Fruit fly (Drosophila melanogaster) whole organism, embryonic: ENCODE data around the gene Argp.

ENCODE experiments used
- Awh ChIP-seq: fragments of 200-800 bp; sonication (Bioruptor generic); IDR thresholded peaks from 2 replicates; pipeline ENCODE4, ENCODE4 v1.3.6; 2022; ENCODE audit warnings: missing biosample characterization, missing genetic modification characterization
- CG13287 ChIP-seq: fragments of 200-800 bp; sonication (Bioruptor generic); IDR thresholded peaks from 2 replicates; pipeline ENCODE4 v1.3.6; 2022; ENCODE audit warnings: missing biosample characterization, missing genetic modification characterization; ENCODE audit not compliant: partially characterized antibody
- CG13624 ChIP-seq: fragments of 200-800 bp; sonication (Bioruptor generic); optimal IDR thresholded peaks from 2 replicates; lab custom pipeline; 2016; ENCODE audit warnings: missing biosample characterization, missing genetic modification characterization
- CG14050 ChIP-seq: fragments of 200-800 bp; sonication (Bioruptor generic); IDR thresholded peaks from 3 replicates; pipeline ENCODE4 v1.3.6; 2022; ENCODE audit warnings: missing biosample characterization, missing genetic modification characterization
- CG14710 ChIP-seq: fragments of 200-800 bp; sonication (Bioruptor generic); optimal IDR thresholded peaks from 3 replicates; lab custom pipeline; 2019; ENCODE audit warnings: missing biosample characterization, mild to moderate bottlenecking, missing genetic modification characterization, moderate library complexity
- CG15696 ChIP-seq: fragments of 200-800 bp; sonication (Bioruptor generic); optimal IDR thresholded peaks from 2 replicates; lab custom pipeline; 2019; ENCODE audit warnings: missing biosample characterization, mild to moderate bottlenecking, missing genetic modification characterization, moderate library complexity
- CG1602 ChIP-seq: fragments of 200-800 bp; sonication (Bioruptor generic); optimal IDR thresholded peaks from 3 replicates; lab custom pipeline; 2016; ENCODE audit warnings: missing biosample characterization, missing genetic modification characterization
- CG18011 ChIP-seq: fragments of 200-800 bp; sonication (Bioruptor generic); optimal IDR thresholded peaks from 2 replicates; lab custom pipeline; 2017; ENCODE audit warnings: missing biosample characterization, missing genetic modification characterization, mild to moderate bottlenecking, moderate library complexity, missing genotype
- CG18764 ChIP-seq: fragments of 200-800 bp; sonication (Bioruptor generic); optimal IDR thresholded peaks from 3 replicates; lab custom pipeline; 2016; ENCODE audit warnings: missing biosample characterization, missing genetic modification characterization
- CG2120 ChIP-seq: fragments of 200-800 bp; sonication (Bioruptor generic); optimal IDR thresholded peaks from 3 replicates; lab custom pipeline; 2016; ENCODE audit warnings: missing biosample characterization, missing genetic modification characterization
- CG31365 ChIP-seq: fragments of 200-800 bp; sonication (Bioruptor generic); optimal IDR thresholded peaks from 2 replicates; lab custom pipeline; 2018; ENCODE audit warnings: missing biosample characterization, mild to moderate bottlenecking, missing genetic modification characterization
- CG4328 ChIP-seq: fragments of 200-800 bp; sonication (Bioruptor generic); optimal IDR thresholded peaks from 3 replicates; lab custom pipeline; 2017; ENCODE audit warnings: missing biosample characterization, missing genetic modification reagents, missing genetic modification characterization
- CG4404 ChIP-seq: fragments of 200-800 bp; sonication (Bioruptor generic); IDR thresholded peaks from 2 replicates; pipeline ENCODE4 v1.3.6; 2022; ENCODE audit warnings: missing biosample characterization, missing genetic modification characterization
- CG4424 ChIP-seq: fragments of 200-800 bp; sonication (Bioruptor generic); optimal IDR thresholded peaks from 3 replicates; lab custom pipeline; 2016; ENCODE audit warnings: missing biosample characterization, missing genetic modification characterization
- CG6765 ChIP-seq: fragments of 200-800 bp; sonication (Bioruptor generic); optimal IDR thresholded peaks from 3 replicates; lab custom pipeline; 2017; ENCODE audit warnings: missing biosample characterization, mild to moderate bottlenecking, missing genetic modification characterization
- CG7928 ChIP-seq: fragments of 200-800 bp; sonication (Bioruptor generic); optimal IDR thresholded peaks from 2 replicates; lab custom pipeline; 2017; ENCODE audit warnings: missing biosample characterization, mild to moderate bottlenecking, missing genetic modification characterization
- CG9727 ChIP-seq: fragments of 200-800 bp; sonication (Bioruptor generic); optimal IDR thresholded peaks from 3 replicates; lab custom pipeline; 2017; ENCODE audit warnings: missing biosample characterization, mild to moderate bottlenecking, missing genetic modification characterization
- CTCF ChIP-seq: fragments of 200-800 bp; sonication (Bioruptor generic); optimal IDR thresholded peaks from 2 replicates; lab custom pipeline; 2017; ENCODE audit warnings: missing biosample characterization, mild to moderate bottlenecking, missing genetic modification characterization, moderate library complexity
- Drgx ChIP-seq: fragments of 200-800 bp; sonication (Bioruptor generic); IDR thresholded peaks from 2 replicates; pipeline ENCODE4 v1.3.6; 2022; ENCODE audit warnings: missing biosample characterization, missing genetic modification characterization
- Fer3 ChIP-seq: fragments of 200-800 bp; sonication (Bioruptor generic); optimal IDR thresholded peaks from 2 replicates; lab custom pipeline; 2018; ENCODE audit warnings: missing biosample characterization, mild to moderate bottlenecking, missing genetic modification characterization, moderate library complexity
- H15 ChIP-seq: fragments of 200-800 bp; sonication (Bioruptor generic); IDR thresholded peaks from 3 replicates; pipeline ENCODE4 v1.3.6; 2022; ENCODE audit warnings: missing biosample characterization, missing genetic modification characterization
- HHEX ChIP-seq: fragments of 200-800 bp; sonication (Bioruptor generic); optimal IDR thresholded peaks from 3 replicates; lab custom pipeline; 2017; ENCODE audit warnings: missing biosample characterization, mild to moderate bottlenecking, missing genetic modification characterization, missing genetic modification reagents
- Hey ChIP-seq: fragments of 200-800 bp; sonication (Bioruptor generic); optimal IDR thresholded peaks from 3 replicates; lab custom pipeline; 2018; ENCODE audit warnings: missing biosample characterization, mild to moderate bottlenecking, missing genetic modification characterization
- Med ChIP-seq: fragments of 200-800 bp; sonication (Bioruptor generic); peaks from one replicate; lab custom pipeline; 2016; ENCODE audit warnings: missing biosample characterization, missing genetic modification characterization, mild to moderate bottlenecking, inconsistent platforms, moderate library complexity
- Meics ChIP-seq: fragments of 200-800 bp; sonication (Bioruptor generic); optimal IDR thresholded peaks from 2 replicates; lab custom pipeline; 2017; ENCODE audit warnings: missing biosample characterization, mild to moderate bottlenecking, missing genetic modification characterization
- Myb ChIP-seq: fragments of 200-800 bp; sonication (Bioruptor generic); optimal IDR thresholded peaks from 2 replicates; lab custom pipeline; 2016; ENCODE audit warnings: missing biosample characterization, missing genetic modification characterization
- Nf-YA ChIP-seq: fragments of 200-800 bp; sonication (Bioruptor generic); IDR thresholded peaks from 2 replicates; pipeline ENCODE4 v1.3.6; 2022; ENCODE audit warnings: missing biosample characterization, missing genetic modification characterization
- Nf-YB ChIP-seq: fragments of 200-800 bp; sonication (Bioruptor generic); optimal IDR thresholded peaks from 3 replicates; lab custom pipeline; 2019; ENCODE audit warnings: missing biosample characterization, mild to moderate bottlenecking, missing genetic modification characterization, moderate library complexity
- PHDP ChIP-seq: fragments of 200-800 bp; sonication (Bioruptor generic); optimal IDR thresholded peaks from 3 replicates; lab custom pipeline; 2018; ENCODE audit warnings: missing biosample characterization, mild to moderate bottlenecking, missing genetic modification characterization, moderate library complexity
- Ptx1 ChIP-seq: fragments of 200-800 bp; sonication (Bioruptor generic); IDR thresholded peaks from 2 replicates; pipeline ENCODE4 v1.3.6; 2022; ENCODE audit warnings: missing biosample characterization, missing genetic modification characterization
- Side ChIP-seq: fragments of 200-800 bp; sonication (Bioruptor generic); optimal IDR thresholded peaks from 2 replicates; lab custom pipeline; 2016; ENCODE audit warnings: missing biosample characterization, missing genetic modification characterization
- Xbp1 ChIP-seq: fragments of 200-800 bp; sonication (Bioruptor generic); optimal IDR thresholded peaks from 3 replicates; lab custom pipeline; 2016; ENCODE audit warnings: missing biosample characterization, mild to moderate bottlenecking, missing genetic modification characterization
- ash1 ChIP-seq: fragments of 200-800 bp; sonication (Bioruptor generic); optimal IDR thresholded peaks from 2 replicates; lab custom pipeline; 2018; ENCODE audit warnings: missing biosample characterization, mild to moderate bottlenecking, missing genetic modification characterization
- bab2 ChIP-seq: fragments of 200-800 bp; sonication (Bioruptor generic); optimal IDR thresholded peaks from 2 replicates; lab custom pipeline; 2016; ENCODE audit warnings: missing biosample characterization, missing genetic modification characterization
- bbx ChIP-seq: fragments of 200-800 bp; sonication (Bioruptor generic); IDR thresholded peaks from 2 replicates; pipeline ENCODE4 v1.3.6; 2022; ENCODE audit warnings: missing biosample characterization, missing genetic modification characterization; ENCODE audit not compliant: partially characterized antibody
- bsh ChIP-seq, 2 experiments: fragments of 200-800 bp; sonication (Bioruptor generic); optimal IDR thresholded peaks; 2 replicates each; lab custom pipeline; 2017 to 2018; ENCODE audit warnings: mild to moderate bottlenecking in 2 of 2, missing biosample characterization in 2 of 2, missing genetic modification characterization in 2 of 2, moderate library complexity in 1 of 2
- btn ChIP-seq: fragments of 200-800 bp; sonication (Bioruptor generic); optimal IDR thresholded peaks from 2 replicates; lab custom pipeline; 2016; ENCODE audit warnings: missing biosample characterization, missing genetic modification characterization
- crp ChIP-seq, 2 experiments: fragments of 200-800 bp; sonication (Bioruptor generic); optimal IDR thresholded peaks; 2 replicates in 1 of 2; 3 replicates in 1 of 2; lab custom pipeline; 2017; ENCODE audit warnings: missing biosample characterization in 2 of 2, missing genetic modification characterization in 2 of 2, mild to moderate bottlenecking in 1 of 2, moderate library complexity in 1 of 2
- cwo ChIP-seq: fragments of 200-800 bp; sonication (Bioruptor generic); optimal IDR thresholded peaks from 3 replicates; lab custom pipeline; 2017; ENCODE audit warnings: missing biosample characterization, missing genetic modification characterization, mild to moderate bottlenecking, moderate library complexity, missing genetic modification reagents
- dmrt11E ChIP-seq: fragments of 200-800 bp; sonication (Bioruptor generic); optimal IDR thresholded peaks from 3 replicates; lab custom pipeline; 2018; ENCODE audit warnings: missing biosample characterization, mild to moderate bottlenecking, missing genetic modification characterization, moderate library complexity
- dysf ChIP-seq: fragments of 200-800 bp; sonication (Bioruptor generic); IDR thresholded peaks from 3 replicates; pipeline ENCODE4 v1.3.6; 2022; ENCODE audit warnings: missing biosample characterization, missing genetic modification characterization
- ems ChIP-seq: fragments of 200-800 bp; sonication (Bioruptor generic); optimal IDR thresholded peaks from 3 replicates; lab custom pipeline; 2016; ENCODE audit warnings: missing biosample characterization, missing genetic modification characterization
- sc ChIP-seq, 3 experiments: fragments of >200 bp in 2 of 3; fragments of 200-800 bp in 1 of 3; sonication (Bioruptor generic) in 1 of 3; optimal IDR thresholded peaks; 2 replicates in 2 of 3; 3 replicates in 1 of 3; lab custom pipeline; 2017; ENCODE audit warnings: mild to moderate bottlenecking in 1 of 3, missing biosample characterization in 1 of 3, missing genetic modification characterization in 1 of 3, missing genetic modification reagents in 1 of 3
- slbo ChIP-seq: fragments of 200-800 bp; sonication (Bioruptor generic); IDR thresholded peaks from 2 replicates; pipeline ENCODE4 v1.3.6; 2022; ENCODE audit warnings: missing biosample characterization, missing genetic modification characterization
- sug ChIP-seq: fragments of 200-800 bp; optimal IDR thresholded peaks from 2 replicates; lab custom pipeline; 2019; ENCODE audit warnings: missing biosample characterization, mild to moderate bottlenecking, missing genetic modification characterization, moderate library complexity
- tgo ChIP-seq: fragments of 200-800 bp; sonication (Bioruptor generic); IDR thresholded peaks from 3 replicates; pipeline ENCODE4 v1.3.6; 2022; ENCODE audit warnings: missing biosample characterization, missing genetic modification characterization
- wek ChIP-seq: fragments of 200-800 bp; sonication (Bioruptor generic); optimal IDR thresholded peaks from 3 replicates; lab custom pipeline; 2018; ENCODE audit warnings: missing biosample characterization, mild to moderate bottlenecking, missing genetic modification characterization, moderate library complexity

Gene Argp

dm6 chr3R:13686371-13687211 is 23.1 kb downstream of the Argp start, which contains the start of gene omd (continued):
- TF ChIP-seq CG18764: peak; percentile 44
- peak; percentile 80 for TF ChIP-seq wek (GFP tag; lab: Kevin White, UChicago)
- TF ChIP-seq bbx: no peak
- TF ChIP-seq CG4328 (GFP tag; lab: Kevin White, UChicago): peak; percentile 79
- TF ChIP-seq Med (GFP tag; lab: Kevin White, UChicago): peak; percentile 89
- peak; percentile 64 for TF ChIP-seq dmrt11E (tag; lab: Kevin White, UChicago)
- peak; percentile 53 for TF ChIP-seq CG2120
- peak; percentile 64 for TF ChIP-seq CG6765 (GFP tag; lab: Kevin White, UChicago)
- TF ChIP-seq bsh (GFP tag; optimal IDR thresholded peaks at IDR 0.05; lab: Kevin White, UChicago): peak in 1 of 2 experiments; percentile 59
- TF ChIP-seq Drgx: 0 out of 2 replicates have a peak, but pooled peaks have one; percentile 12
- TF ChIP-seq CG1602 (GFP tag; lab: Kevin White, UChicago): peak; percentile 19
- peak; percentile 63 for TF ChIP-seq btn (GFP tag; lab: Kevin White, UChicago)
- TF ChIP-seq Fer3 (tag; lab: Kevin White, UChicago): no peak
- TF ChIP-seq ems (GFP tag; lab: Kevin White, UChicago): peak; percentile 26
- peak; percentile 95 for TF ChIP-seq sug
- peak; percentile 4 for TF ChIP-seq CG18011 (GFP tag; lab: Kevin White, UChicago)
- TF ChIP-seq bab2 (GFP tag; lab: Kevin White, UChicago): peak; percentile 79
- TF ChIP-seq CG4424 (GFP tag; lab: Kevin White, UChicago): peak; percentile 47
- 0 out of 2 replicates have a peak, but pooled peaks have one; percentile 23 for TF ChIP-seq CG13287 (GFP tag; lab: Robert Waterston, UW)
- TF ChIP-seq HHEX (GFP tag; lab: Kevin White, UChicago): peak; percentile 66
- peak; percentile 61 for TF ChIP-seq cwo (GFP tag; lab: Kevin White, UChicago)
- TF ChIP-seq Nf-YA (GFP tag; lab: Robert Waterston, UW): peak; percentile 68; the same call in 1 of the 2 replicates
- no peak for TF ChIP-seq PHDP (tag; lab: Kevin White, UChicago)
- peak; percentile 76 for TF ChIP-seq CG9727 (GFP tag; lab: Kevin White, UChicago)
- peak; percentile 45 for TF ChIP-seq CG31365 (tag; lab: Kevin White, UChicago)
- peak; percentile 43; the same call in 2 of the 3 replicates for TF ChIP-seq tgo
- TF ChIP-seq ash1 (GFP tag; lab: Kevin White, UChicago): peak; percentile 64
- TF ChIP-seq Hey (tag; lab: Kevin White, UChicago): peak; percentile 84
- TF ChIP-seq sc (optimal IDR thresholded peaks at IDR 0.05; lab: Kevin White, UChicago): no peak
- peak; percentile 43 for TF ChIP-seq sc (GFP tag; optimal IDR thresholded peaks at IDR 0.05; lab: Kevin White, UChicago)
- peak; percentile 36 for TF ChIP-seq CTCF (GFP tag; lab: Kevin White, UChicago)
- peak; percentile 26; the same call in 1 of the 3 replicates for TF ChIP-seq CG14050 (GFP tag; lab: Robert Waterston, UW)
- peak; percentile 50 for TF ChIP-seq CG14710 (tag; lab: Kevin White, UChicago)
- peak; percentile 61; the same call in 1 of the 2 replicates for TF ChIP-seq Awh
- TF ChIP-seq Meics (GFP tag; lab: Kevin White, UChicago): peak; percentile 66
- TF ChIP-seq crp (GFP tag; optimal IDR thresholded peaks at IDR 0.05; lab: Kevin White, UChicago): peak in 1 of 2 experiments; percentile 7
- peak; percentile 56 for TF ChIP-seq slbo (GFP tag; lab: Robert Waterston, UW)
- TF ChIP-seq CG4404 (GFP tag; lab: Robert Waterston, UW): no peak
- TF ChIP-seq Side (GFP tag; lab: Kevin White, UChicago): peak; percentile 78
- peak; percentile 70 for TF ChIP-seq CG15696 (tag; lab: Kevin White, UChicago)
- TF ChIP-seq dysf (GFP tag; lab: Robert Waterston, UW): peak; percentile 60; the same call in 2 of the 3 replicates
- TF ChIP-seq Xbp1 (GFP tag; lab: Kevin White, UChicago): peak; percentile 49
- peak; percentile 28 for TF ChIP-seq Myb (GFP tag; lab: Kevin White, UChicago)
- TF ChIP-seq H15: 0 out of 3 replicates have a peak, but pooled peaks have one; percentile 23
- TF ChIP-seq CG7928 (GFP tag; lab: Kevin White, UChicago): peak; percentile 12
- TF ChIP-seq Ptx1 (GFP tag; lab: Robert Waterston, UW): peak; percentile 45; the same call in 1 of the 2 replicates
- peak; percentile 48 for TF ChIP-seq Nf-YB (GFP tag; lab: Kevin White, UChicago)
- peak; percentile 22 for TF ChIP-seq CG13624 (GFP tag; lab: Kevin White, UChicago)
